Fruit fly (Drosophila melanogaster) whole organism, embryonic: ENCODE results near the gene Idua.

Source experiments
- BEAF-32 ChIP-seq: fragments of 200-800 bp; sonication (Bioruptor generic); optimal IDR thresholded peaks from 3 replicates; lab custom pipeline; 2017; ENCODE audit warnings: missing biosample characterization, missing genetic modification characterization, mild to moderate bottlenecking, moderate library complexity, missing genetic modification reagents
- Bteb2 ChIP-seq: fragments of 200-800 bp; sonication (Bioruptor generic); optimal IDR thresholded peaks from 2 replicates; lab custom pipeline; 2016; ENCODE audit warnings: missing biosample characterization, missing genetic modification characterization
- CG10209 ChIP-seq: fragments of 200-800 bp; sonication (Bioruptor generic); optimal IDR thresholded peaks from 3 replicates; lab custom pipeline; 2017; ENCODE audit warnings: missing biosample characterization, mild to moderate bottlenecking, missing genetic modification characterization, missing genetic modification reagents
- CG10462 ChIP-seq: fragments of 200-800 bp; sonication (Bioruptor generic); optimal IDR thresholded peaks from 2 replicates; lab custom pipeline; 2016; ENCODE audit warnings: missing biosample characterization, missing genetic modification characterization
- CG12744 ChIP-seq: fragments of 200-800 bp; sonication (Bioruptor generic); optimal IDR thresholded peaks from 2 replicates; lab custom pipeline; 2016; ENCODE audit warnings: missing biosample characterization, missing genetic modification characterization
- CG13287 ChIP-seq: fragments of 200-800 bp; sonication (Bioruptor generic); IDR thresholded peaks from 2 replicates; pipeline ENCODE4 v1.3.6; 2022; ENCODE audit warnings: missing biosample characterization, missing genetic modification characterization; ENCODE audit not compliant: partially characterized antibody
- CG15601 ChIP-seq: fragments of 200-800 bp; sonication (Bioruptor generic); optimal IDR thresholded peaks from 3 replicates; lab custom pipeline; 2019; ENCODE audit warnings: missing biosample characterization, mild to moderate bottlenecking, missing genetic modification characterization, moderate library complexity
- CG1603 ChIP-seq: fragments of 200-800 bp; sonication (Bioruptor generic); optimal IDR thresholded peaks from 2 replicates; lab custom pipeline; 2019; ENCODE audit warnings: missing biosample characterization, mild to moderate bottlenecking, missing genetic modification characterization, moderate library complexity
- CG16863 ChIP-seq: fragments of 200-800 bp; sonication (Bioruptor generic); optimal IDR thresholded peaks from 3 replicates; lab custom pipeline; 2016; ENCODE audit warnings: missing biosample characterization, missing genetic modification characterization
- CG17612 ChIP-seq: fragments of 200-800 bp; sonication (Bioruptor generic); IDR thresholded peaks from 2 replicates; pipeline ENCODE4 v1.3.6; 2022; ENCODE audit warnings: missing biosample characterization, missing genetic modification characterization
- CG18764 ChIP-seq: fragments of 200-800 bp; sonication (Bioruptor generic); optimal IDR thresholded peaks from 3 replicates; lab custom pipeline; 2016; ENCODE audit warnings: missing biosample characterization, missing genetic modification characterization
- CG2678 ChIP-seq: fragments of 200-800 bp; sonication (Bioruptor generic); optimal IDR thresholded peaks from 3 replicates; lab custom pipeline; 2019; ENCODE audit warnings: missing biosample characterization, mild to moderate bottlenecking, missing genetic modification characterization, moderate library complexity
- CG34376 ChIP-seq: fragments of 200-800 bp; sonication (Bioruptor generic); optimal IDR thresholded peaks from 2 replicates; lab custom pipeline; 2018; ENCODE audit warnings: missing biosample characterization, mild to moderate bottlenecking, missing genetic modification characterization
- CG42726 ChIP-seq: fragments of 200-800 bp; sonication (Bioruptor generic); IDR thresholded peaks from 2 replicates; pipeline ENCODE4 v1.3.6; 2022; ENCODE audit warnings: missing biosample characterization, missing genetic modification characterization; ENCODE audit not compliant: partially characterized antibody
- CG6689 ChIP-seq: fragments of 200-800 bp; sonication (Bioruptor generic); IDR thresholded peaks from 2 replicates; pipeline ENCODE4 v1.3.6; 2022; ENCODE audit warnings: missing biosample characterization, missing genetic modification characterization
- CG6765 ChIP-seq: fragments of 200-800 bp; sonication (Bioruptor generic); optimal IDR thresholded peaks from 3 replicates; lab custom pipeline; 2017; ENCODE audit warnings: missing biosample characterization, mild to moderate bottlenecking, missing genetic modification characterization
- CG6791 ChIP-seq: fragments of 200-800 bp; sonication (Bioruptor generic); IDR thresholded peaks from 3 replicates; pipeline ENCODE4 v1.3.6; 2022; ENCODE audit warnings: missing biosample characterization, missing genetic modification characterization; ENCODE audit not compliant: partially characterized antibody
- CG7271 ChIP-seq: fragments of 200-800 bp; sonication (Bioruptor generic); optimal IDR thresholded peaks from 2 replicates; lab custom pipeline; 2018; ENCODE audit warnings: missing biosample characterization, mild to moderate bottlenecking, missing genetic modification characterization, moderate library complexity
- CG8765 ChIP-seq: fragments of 200-800 bp; sonication (Bioruptor generic); IDR thresholded peaks from 2 replicates; pipeline ENCODE4 v1.3.6; 2022; ENCODE audit warnings: missing biosample characterization, missing genetic modification characterization
- Ets97D ChIP-seq: fragments of 200-800 bp; sonication (Bioruptor generic); optimal IDR thresholded peaks from 3 replicates; lab custom pipeline; 2016; ENCODE audit warnings: missing biosample characterization, missing genetic modification characterization
- Fer2 ChIP-seq: fragments of 200-800 bp; sonication (Bioruptor generic); optimal IDR thresholded peaks from 2 replicates; lab custom pipeline; 2018; ENCODE audit warnings: missing biosample characterization, mild to moderate bottlenecking, missing genetic modification characterization, moderate library complexity
- Hr78 ChIP-seq, 2 experiments: fragments of 200-800 bp in 1 of 2; fragments of >200 bp in 1 of 2; sonication (Bioruptor generic) in 1 of 2; optimal IDR thresholded peaks; 2 replicates each; lab custom pipeline; 2017 to 2019; ENCODE audit warnings: missing biosample characterization in 2 of 2, missing genetic modification characterization in 2 of 2, mild to moderate bottlenecking in 1 of 2, moderate library complexity in 1 of 2
- Oli ChIP-seq: fragments of 200-800 bp; sonication (Bioruptor generic); optimal IDR thresholded peaks from 2 replicates; lab custom pipeline; 2018; ENCODE audit warnings: missing biosample characterization, mild to moderate bottlenecking, missing genetic modification characterization, moderate library complexity
- Sry-β ChIP-seq: fragments of 200-800 bp; sonication (Bioruptor generic); optimal IDR thresholded peaks from 2 replicates; lab custom pipeline; 2018; ENCODE audit warnings: missing biosample characterization, mild to moderate bottlenecking, missing genetic modification characterization, moderate library complexity
- ato ChIP-seq: fragments of 200-800 bp; sonication (Bioruptor generic); IDR thresholded peaks from 2 replicates; pipeline ENCODE4 v1.3.6; 2022; ENCODE audit warnings: missing biosample characterization, missing genetic modification characterization; ENCODE audit not compliant: partially characterized antibody
- bsh ChIP-seq, 2 experiments: fragments of 200-800 bp; sonication (Bioruptor generic); optimal IDR thresholded peaks; 2 replicates each; lab custom pipeline; 2017 to 2018; ENCODE audit warnings: mild to moderate bottlenecking in 2 of 2, missing biosample characterization in 2 of 2, missing genetic modification characterization in 2 of 2, moderate library complexity in 1 of 2
- btn ChIP-seq: fragments of 200-800 bp; sonication (Bioruptor generic); optimal IDR thresholded peaks from 2 replicates; lab custom pipeline; 2016; ENCODE audit warnings: missing biosample characterization, missing genetic modification characterization
- cato ChIP-seq: fragments of 200-800 bp; sonication (Bioruptor generic); optimal IDR thresholded peaks from 2 replicates; lab custom pipeline; 2016; ENCODE audit warnings: missing biosample characterization, missing genetic modification characterization, borderline replicate concordance
- cg ChIP-seq: fragments of 200-800 bp; sonication (Bioruptor generic); optimal IDR thresholded peaks from 3 replicates; lab custom pipeline; 2019; ENCODE audit warnings: missing biosample characterization, mild to moderate bottlenecking, missing genetic modification characterization, moderate library complexity
- chinmo ChIP-seq: fragments of 200-800 bp; sonication (Bioruptor generic); IDR thresholded peaks from 4 replicates; pipeline ENCODE4 v1.3.6; 2022; ENCODE audit warnings: missing biosample characterization, missing genetic modification characterization; ENCODE audit not compliant: partially characterized antibody
- croc ChIP-seq: fragments of 200-800 bp; sonication (Bioruptor generic); conservative IDR thresholded peaks from 3 replicates; pipeline ENCODE4 v1.3.6; 2022; ENCODE audit warnings: missing biosample characterization, missing genetic modification characterization
- dm ChIP-seq: fragments of 200-800 bp; sonication (Bioruptor generic); optimal IDR thresholded peaks from 3 replicates; lab custom pipeline; 2016; ENCODE audit warnings: missing biosample characterization, missing genetic modification characterization
- gfzf ChIP-seq: fragments of 200-800 bp; sonication (Bioruptor generic); optimal IDR thresholded peaks from 2 replicates; lab custom pipeline; 2016; ENCODE audit warnings: missing biosample characterization, mild to moderate bottlenecking, missing genetic modification characterization, moderate library complexity
- hkb ChIP-seq, 2 experiments: fragments of 200-800 bp in 1 of 2; fragments of >200 bp in 1 of 2; sonication (Bioruptor generic) in 1 of 2; IDR thresholded peaks in 1 of 2; optimal IDR thresholded peaks in 1 of 2; 2 replicates each; pipeline versions ENCODE4 v1.3.6 to Lab custom; 2017 to 2022; ENCODE audit warnings: missing biosample characterization in 1 of 2, missing genetic modification characterization in 1 of 2
- hth ChIP-seq: fragments of >200 bp; optimal IDR thresholded peaks from 2 replicates; lab custom pipeline; 2017; ENCODE audit warnings: inconsistent platforms
- jumu ChIP-seq: fragments of 200-800 bp; sonication (Bioruptor generic); optimal IDR thresholded peaks from 3 replicates; lab custom pipeline; 2016; ENCODE audit warnings: missing biosample characterization, missing genetic modification characterization
- lilli ChIP-seq: fragments of 200-800 bp; sonication (Bioruptor generic); optimal IDR thresholded peaks from 3 replicates; lab custom pipeline; 2016; ENCODE audit warnings: missing biosample characterization, missing genetic modification characterization
- pfk ChIP-seq: fragments of 200-800 bp; sonication (Bioruptor generic); optimal IDR thresholded peaks from 2 replicates; lab custom pipeline; 2018; ENCODE audit warnings: missing biosample characterization, mild to moderate bottlenecking, missing genetic modification characterization, moderate library complexity
- prd ChIP-seq, 3 experiments: fragments of >200 bp in 2 of 3; fragments of 200-800 bp in 1 of 3; sonication (Bioruptor generic) in 1 of 3; optimal IDR thresholded peaks in 2 of 3; IDR thresholded peaks in 1 of 3; 2 replicates in 2 of 3; 3 replicates in 1 of 3; pipeline versions ENCODE4 v1.3.6 to Lab custom; 2017 to 2022; ENCODE audit warnings: missing biosample characterization in 1 of 3, missing genetic modification characterization in 1 of 3
- pum ChIP-seq: fragments of 200-800 bp; sonication (Bioruptor generic); optimal IDR thresholded peaks from 2 replicates; lab custom pipeline; 2016; ENCODE audit warnings: missing biosample characterization, missing genetic modification characterization
- ro ChIP-seq: fragments of 200-800 bp; sonication (Bioruptor generic); IDR thresholded peaks from 2 replicates; pipeline ENCODE4 v1.3.6; 2022; ENCODE audit warnings: missing biosample characterization, missing genetic modification characterization
- sc ChIP-seq, 3 experiments: fragments of >200 bp in 2 of 3; fragments of 200-800 bp in 1 of 3; sonication (Bioruptor generic) in 1 of 3; optimal IDR thresholded peaks; 2 replicates in 2 of 3; 3 replicates in 1 of 3; lab custom pipeline; 2017; ENCODE audit warnings: mild to moderate bottlenecking in 1 of 3, missing biosample characterization in 1 of 3, missing genetic modification characterization in 1 of 3, missing genetic modification reagents in 1 of 3
- schlank ChIP-seq: fragments of 200-800 bp; sonication (Bioruptor generic); optimal IDR thresholded peaks from 2 replicates; lab custom pipeline; 2018; ENCODE audit warnings: missing biosample characterization, mild to moderate bottlenecking, missing genetic modification characterization
- tio ChIP-seq: fragments of 200-800 bp; sonication (Bioruptor generic); optimal IDR thresholded peaks from 2 replicates; lab custom pipeline; 2017; ENCODE audit warnings: missing biosample characterization, missing genetic modification characterization, inconsistent platforms
- twi ChIP-seq: fragments of 200-800 bp; optimal IDR thresholded peaks from 2 replicates; lab custom pipeline; 2019; ENCODE audit warnings: missing biosample characterization, mild to moderate bottlenecking, missing genetic modification characterization, moderate library complexity
- tx ChIP-seq: fragments of 200-800 bp; sonication (Bioruptor generic); optimal IDR thresholded peaks from 2 replicates; lab custom pipeline; 2016; ENCODE audit warnings: missing biosample characterization, missing genetic modification characterization
- unc-4 ChIP-seq: fragments of 200-800 bp; sonication (Bioruptor generic); IDR thresholded peaks from 2 replicates; pipeline ENCODE4 v1.3.6; 2022; ENCODE audit warnings: missing biosample characterization, missing genetic modification characterization; ENCODE audit not compliant: partially characterized antibody

Idua gene

dm6 chr2L:11123499-11123898 is 10.6 kb upstream of the Idua start, which contains the start of the genes Csl4 and Nup160 (continued):
- TF ChIP-seq pum (GFP tag; lab: Kevin White, UChicago): peak; percentile 86
- TF ChIP-seq CG18764 (GFP tag; lab: Kevin White, UChicago): peak; percentile 73
- no peak for TF ChIP-seq chinmo (GFP tag; lab: Robert Waterston, UW)
- no peak for TF ChIP-seq cg (GFP tag; lab: Kevin White, UChicago)
- peak; percentile 93 for TF ChIP-seq dm (GFP tag; lab: Kevin White, UChicago)
- peak; percentile 57 for TF ChIP-seq Fer2
- no peak for TF ChIP-seq CG2678
- TF ChIP-seq CG7271 (tag; lab: Kevin White, UChicago): peak; percentile 7
- TF ChIP-seq tio (GFP tag; lab: Kevin White, UChicago): no peak
- peak; percentile 44 for TF ChIP-seq BEAF-32
- TF ChIP-seq twi (tag; lab: Kevin White, UChicago): no peak
- TF ChIP-seq CG6689 (GFP tag; lab: Robert Waterston, UW): peak; percentile 73
- no peak for TF ChIP-seq Hr78 (GFP tag; optimal IDR thresholded peaks at IDR 0.05; lab: Kevin White, UChicago)
- peak; percentile 30; the same call in 1 of the 2 replicates for TF ChIP-seq CG8765 (GFP tag; lab: Robert Waterston, UW)
- TF ChIP-seq CG10209 (GFP tag; lab: Kevin White, UChicago): peak; percentile 73
- TF ChIP-seq CG42726: no peak
- TF ChIP-seq hkb (optimal IDR thresholded peaks at IDR 0.05; lab: Kevin White, UChicago): no peak
- TF ChIP-seq hkb (GFP tag; IDR thresholded peaks at IDR 0.05; lab: Robert Waterston, UW): peak; percentile 85
- TF ChIP-seq tx (GFP tag; lab: Kevin White, UChicago): peak; percentile 83
- TF ChIP-seq CG10462 (GFP tag; lab: Kevin White, UChicago): peak; percentile 58
- peak; percentile 51 for TF ChIP-seq Oli (tag; lab: Kevin White, UChicago)
- TF ChIP-seq bsh (GFP tag; optimal IDR thresholded peaks at IDR 0.05; lab: Kevin White, UChicago): peak in 1 of 2 experiments; percentile 75
- TF ChIP-seq gfzf (GFP tag; lab: Kevin White, UChicago): peak; percentile 81
- TF ChIP-seq ato: no peak
- TF ChIP-seq CG1603 (tag; lab: Kevin White, UChicago): peak; percentile 74
- no peak for TF ChIP-seq CG6765 (GFP tag; lab: Kevin White, UChicago)
- TF ChIP-seq CG15601 (tag; lab: Kevin White, UChicago): no peak
- TF ChIP-seq ro (GFP tag; lab: Robert Waterston, UW): no peak
- TF ChIP-seq prd (optimal IDR thresholded peaks at IDR 0.05; lab: Kevin White, UChicago): no peak
- TF ChIP-seq prd (GFP tag; IDR thresholded peaks at IDR 0.05; lab: Robert Waterston, UW): peak; percentile 86
- peak; percentile 87 for TF ChIP-seq jumu (GFP tag; lab: Kevin White, UChicago)
- TF ChIP-seq lilli (GFP tag; lab: Kevin White, UChicago): peak; percentile 92
- 0 out of 2 replicates have a peak, but pooled peaks have one; percentile 29 for TF ChIP-seq unc-4 (GFP tag; lab: Robert Waterston, UW)
- peak; percentile 71 for TF ChIP-seq CG13287 (GFP tag; lab: Robert Waterston, UW)
- no peak for TF ChIP-seq CG6791
- peak; percentile 20; the same call in 1 of the 3 replicates for TF ChIP-seq croc
- peak; percentile 81 for TF ChIP-seq Ets97D
- TF ChIP-seq CG17612 (GFP tag; lab: Robert Waterston, UW): no peak
- no peak for TF ChIP-seq hth (lab: Kevin White, UChicago)
- TF ChIP-seq CG12744: peak; percentile 79
- peak; percentile 48 for TF ChIP-seq CG34376 (GFP tag; lab: Kevin White, UChicago)
- TF ChIP-seq CG16863 (GFP tag; lab: Kevin White, UChicago): peak; percentile 76
- TF ChIP-seq Sry-β: peak; percentile 38
- no peak for TF ChIP-seq pfk (GFP tag; lab: Kevin White, UChicago)
- TF ChIP-seq schlank (tag; lab: Kevin White, UChicago): no peak
- TF ChIP-seq sc (optimal IDR thresholded peaks at IDR 0.05; lab: Kevin White, UChicago): no peak
- TF ChIP-seq sc (GFP tag; optimal IDR thresholded peaks at IDR 0.05; lab: Kevin White, UChicago): peak; percentile 49
- TF ChIP-seq cato (GFP tag; lab: Kevin White, UChicago): peak; percentile 67
- TF ChIP-seq btn (GFP tag; lab: Kevin White, UChicago): peak; percentile 55
- TF ChIP-seq Bteb2 (GFP tag; lab: Kevin White, UChicago): peak; percentile 88
